Worm (Caenorhabditis elegans) whole organism, mixed stage, embryonic: ENCODE results near the gene slc-9B.2.

Experiments used
- flh-1 ChIP-seq: fragments of 200-800 bp; sonication (Bioruptor generic); optimal IDR thresholded peaks from 2 replicates; lab custom pipeline; 2018; ENCODE audit warnings: mild to moderate bottlenecking, missing genetic modification characterization, moderate library complexity, missing compliant biosample characterization
- lin-13 ChIP-seq: fragments of 150-350 bp; optimal IDR thresholded peaks from 2 replicates; lab custom pipeline; 2014; ENCODE audit warnings: missing biosample characterization, missing genetic modification characterization

DNA sequence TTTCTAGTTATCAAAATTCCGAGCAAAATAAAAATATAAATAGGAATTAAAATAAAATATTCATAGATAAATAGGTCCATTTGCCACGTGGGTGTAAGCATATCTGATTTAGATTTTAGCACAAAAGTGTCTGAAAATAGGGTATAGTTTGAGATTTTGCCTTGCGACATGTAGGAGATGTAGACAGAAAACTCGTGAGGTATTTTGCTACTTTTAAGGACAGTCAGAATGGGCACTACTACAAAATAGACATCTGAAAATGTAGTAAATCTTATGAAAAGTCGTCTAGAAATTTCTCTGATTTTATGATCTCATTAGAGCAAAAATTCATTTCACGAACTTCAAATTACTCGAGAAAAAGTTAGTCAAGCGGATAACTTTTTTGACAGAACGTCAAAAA lies 35.8 kb downstream of the slc-9B.2 start, which contains the start of gene srv-34:
- TF ChIP-seq lin-13: no peak
- no peak for TF ChIP-seq flh-1 (GFP tag; lab: Kevin White, UChicago)
